Fruit fly (Drosophila melanogaster) whole organism, wandering third instar larva: ENCODE results near the gene CG32376.

Experiments
- Abd-B ChIP-seq: fragments of >200 bp; optimal IDR thresholded peaks from 2 replicates; lab custom pipeline; 2017; ENCODE audit warnings: missing biosample characterization, missing genetic modification characterization
- CG32264 ChIP-seq: fragments of 200-800 bp; sonication (Bioruptor generic); optimal IDR thresholded peaks from 2 replicates; lab custom pipeline; 2016; ENCODE audit warnings: missing biosample characterization, missing genetic modification characterization
- CG9705 ChIP-seq: fragments of 200-800 bp; sonication (Bioruptor generic); optimal IDR thresholded peaks from 2 replicates; lab custom pipeline; 2018; ENCODE audit warnings: missing biosample characterization, mild to moderate bottlenecking, missing genetic modification characterization
- CrebA ChIP-seq: fragments of 200-800 bp; sonication (Bioruptor generic); optimal IDR thresholded peaks from 2 replicates; lab custom pipeline; 2016; ENCODE audit warnings: missing biosample characterization, mild to moderate bottlenecking, missing genetic modification characterization, borderline replicate concordance
- Dfd ChIP-seq: fragments of >200 bp; optimal IDR thresholded peaks from 2 replicates; lab custom pipeline; 2017; ENCODE audit warnings: missing biosample characterization, missing genetic modification characterization
- HLH106 ChIP-seq: fragments of 200-800 bp; optimal IDR thresholded peaks from 3 replicates; lab custom pipeline; 2019; ENCODE audit warnings: missing biosample characterization, mild to moderate bottlenecking, missing genetic modification characterization, moderate library complexity
- Hnf4 ChIP-seq: fragments of 200-800 bp; sonication (Bioruptor generic); optimal IDR thresholded peaks from 2 replicates; lab custom pipeline; 2016; ENCODE audit warnings: missing biosample characterization, mild to moderate bottlenecking, missing genetic modification characterization
- Hr78 ChIP-seq: fragments of >200 bp; optimal IDR thresholded peaks from 2 replicates; lab custom pipeline; 2017; ENCODE audit warnings: missing biosample characterization, missing genetic modification characterization
- Hr83 ChIP-seq: fragments of 200-300 bp; sonication (Bioruptor generic); optimal IDR thresholded peaks from 2 replicates; lab custom pipeline; 2016; ENCODE audit warnings: missing biosample characterization, mild to moderate bottlenecking, missing genetic modification characterization, moderate library complexity; ENCODE audit not compliant: poor library complexity, severe bottlenecking
- Jra ChIP-seq: sonication (Bioruptor generic); optimal IDR thresholded peaks from 2 replicates; lab custom pipeline; 2016; ENCODE audit warnings: missing biosample characterization, missing genetic modification characterization
- Mio ChIP-seq: sonication (Bioruptor generic); optimal IDR thresholded peaks from 2 replicates; lab custom pipeline; 2016; ENCODE audit warnings: missing biosample characterization, missing genetic modification characterization
- OdsH ChIP-seq: fragments of 200-800 bp; sonication (Bioruptor generic); optimal IDR thresholded peaks from 2 replicates; lab custom pipeline; 2016; ENCODE audit warnings: missing biosample characterization, mild to moderate bottlenecking, missing genetic modification characterization
- Rel ChIP-seq, 2 experiments: fragments of 200-800 bp; sonication (Bioruptor generic) in 1 of 2; optimal IDR thresholded peaks; 2 replicates in 1 of 2; 3 replicates in 1 of 2; lab custom pipeline; 2016 to 2019; ENCODE audit warnings: mild to moderate bottlenecking in 2 of 2, missing biosample characterization in 2 of 2, missing genetic modification characterization in 2 of 2, moderate library complexity in 1 of 2
- Sp1 ChIP-seq: fragments of 200-800 bp; sonication (Bioruptor generic); optimal IDR thresholded peaks from 3 replicates; lab custom pipeline; 2019; ENCODE audit warnings: missing biosample characterization, mild to moderate bottlenecking, missing genetic modification characterization, moderate library complexity
- Vsx2 ChIP-seq: fragments of 200-300, 225-300 bp; sonication (Bioruptor generic); optimal IDR thresholded peaks from 2 replicates; lab custom pipeline; 2018; ENCODE audit warnings: missing biosample characterization, missing genetic modification characterization; ENCODE audit not compliant: partially characterized antibody
- br ChIP-seq: fragments of 200-800 bp; sonication (Bioruptor generic); optimal IDR thresholded peaks from 2 replicates; lab custom pipeline; 2016; ENCODE audit warnings: missing biosample characterization, missing genetic modification characterization
- brk ChIP-seq: fragments of 200-800 bp; sonication (Bioruptor generic); optimal IDR thresholded peaks from 2 replicates; lab custom pipeline; 2016; ENCODE audit warnings: missing biosample characterization, mild to moderate bottlenecking, missing genetic modification characterization
- dl ChIP-seq, 2 experiments: fragments of 175-275, 200-275 bp in 1 of 2; fragments of 200-275 bp in 1 of 2; sonication (Bioruptor generic); optimal IDR thresholded peaks; lab custom pipeline; 2018; ENCODE audit warnings: mild to moderate bottlenecking in 2 of 2, missing biosample characterization in 2 of 2, missing genetic modification characterization in 2 of 2, moderate library complexity in 2 of 2; ENCODE audit not compliant: partially characterized antibody in 2 of 2, insufficient read depth in 1 of 2
- dmrt93B ChIP-seq: fragments of 200-800 bp; sonication (Bioruptor generic); optimal IDR thresholded peaks from 2 replicates; lab custom pipeline; 2018; ENCODE audit warnings: missing biosample characterization, mild to moderate bottlenecking, missing genetic modification characterization
- dsf ChIP-seq: sonication (Bioruptor generic); optimal IDR thresholded peaks from 2 replicates; lab custom pipeline; 2016; ENCODE audit warnings: missing biosample characterization, missing genetic modification characterization, borderline replicate concordance
- ey ChIP-seq: fragments of 200-800 bp; sonication (Bioruptor generic); optimal IDR thresholded peaks from 2 replicates; lab custom pipeline; 2016; ENCODE audit warnings: missing biosample characterization, missing genetic modification characterization
- foxo ChIP-seq, 2 experiments: fragments of 200-800 bp; sonication (Bioruptor generic); optimal IDR thresholded peaks; 2 replicates in 1 of 2; 3 replicates in 1 of 2; lab custom pipeline; 2016 to 2017; ENCODE audit warnings: missing biosample characterization in 2 of 2, missing genetic modification characterization in 2 of 2
- fru ChIP-seq: fragments of 200-800 bp; sonication (Bioruptor generic); optimal IDR thresholded peaks from 3 replicates; lab custom pipeline; 2016; ENCODE audit warnings: missing biosample characterization, mild to moderate bottlenecking, missing genetic modification characterization
- h ChIP-seq: fragments of 200-800 bp; sonication (Bioruptor generic); optimal IDR thresholded peaks from 3 replicates; lab custom pipeline; 2016; ENCODE audit warnings: missing biosample characterization, mild to moderate bottlenecking, missing genetic modification characterization
- jim ChIP-seq: fragments of 175-275, 200-325 bp; sonication (Bioruptor generic); optimal IDR thresholded peaks from 2 replicates; lab custom pipeline; 2016; ENCODE audit warnings: missing biosample characterization, mild to moderate bottlenecking, missing genetic modification characterization
- lola ChIP-seq: fragments of >200 bp; optimal IDR thresholded peaks from 2 replicates; lab custom pipeline; 2017; ENCODE audit warnings: missing biosample characterization, missing genetic modification characterization
- psq ChIP-seq: fragments of 200-800 bp; sonication (Bioruptor generic); optimal IDR thresholded peaks from 3 replicates; lab custom pipeline; 2017; ENCODE audit warnings: missing biosample characterization, mild to moderate bottlenecking, missing genetic modification characterization, moderate library complexity
- rgr ChIP-seq: fragments of 200-800 bp; sonication (Bioruptor generic); optimal IDR thresholded peaks from 3 replicates; lab custom pipeline; 2016; ENCODE audit warnings: missing biosample characterization, mild to moderate bottlenecking, missing genetic modification characterization
- sage ChIP-seq: fragments of 200-800 bp; sonication (Bioruptor generic); optimal IDR thresholded peaks from 2 replicates; lab custom pipeline; 2016; ENCODE audit warnings: missing biosample characterization, mild to moderate bottlenecking, missing genetic modification characterization
- sv ChIP-seq: fragments of 200-800 bp; sonication (Bioruptor generic); optimal IDR thresholded peaks from 3 replicates; lab custom pipeline; 2016; ENCODE audit warnings: missing biosample characterization, missing genetic modification characterization
- tai ChIP-seq: sonication (Bioruptor generic); optimal IDR thresholded peaks from 2 replicates; lab custom pipeline; 2016; ENCODE audit warnings: missing biosample characterization, missing genetic modification characterization
- usp ChIP-seq: fragments of >200 bp; optimal IDR thresholded peaks from 2 replicates; lab custom pipeline; 2017; ENCODE audit warnings: missing biosample characterization, missing genetic modification characterization
- woc ChIP-seq: sonication (Bioruptor generic); optimal IDR thresholded peaks from 2 replicates; lab custom pipeline; 2016; ENCODE audit warnings: missing biosample characterization, mild to moderate bottlenecking, missing genetic modification characterization

The CG32376 gene

DNA sequence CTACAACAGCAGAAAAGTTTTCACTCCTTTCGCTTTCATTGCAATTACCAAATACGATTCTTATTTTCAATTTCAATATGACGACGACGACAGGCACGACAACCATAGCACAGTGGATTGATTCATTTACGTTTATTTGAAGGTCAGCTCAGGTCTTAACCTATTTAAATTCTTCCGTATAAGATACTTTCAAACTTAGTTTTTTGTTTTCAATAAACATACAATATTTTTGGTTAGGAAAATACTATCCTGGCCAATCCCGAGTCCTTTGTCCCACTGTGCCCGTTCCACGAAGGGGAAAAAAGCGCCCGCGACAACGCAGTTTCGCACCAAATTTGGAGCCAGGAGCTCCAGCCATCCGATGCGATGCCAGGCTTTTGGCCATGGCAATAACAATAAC is 8.0 kb upstream of the CG32376 start:
- TF ChIP-seq psq (GFP tag; lab: Kevin White, UChicago) (no peak), Abd-B (GFP tag; lab: Kevin White, UChicago) (no peak), br (GFP tag; lab: Kevin White, UChicago) (no peak), OdsH (GFP tag; lab: Kevin White, UChicago) (no peak), Hnf4 (GFP tag; lab: Kevin White, UChicago) (no peak), rgr (GFP tag; lab: Kevin White, UChicago) (no peak), Hr78 (no peak), dsf (GFP tag; lab: Kevin White, UChicago) (no peak), brk (no peak), h (GFP tag; lab: Kevin White, UChicago) (no peak), Jra (GFP tag; lab: Kevin White, UChicago) (no peak), woc (GFP tag; lab: Kevin White, UChicago) (no peak), Sp1 (GFP tag; lab: Kevin White, UChicago) (no peak)

DNA sequence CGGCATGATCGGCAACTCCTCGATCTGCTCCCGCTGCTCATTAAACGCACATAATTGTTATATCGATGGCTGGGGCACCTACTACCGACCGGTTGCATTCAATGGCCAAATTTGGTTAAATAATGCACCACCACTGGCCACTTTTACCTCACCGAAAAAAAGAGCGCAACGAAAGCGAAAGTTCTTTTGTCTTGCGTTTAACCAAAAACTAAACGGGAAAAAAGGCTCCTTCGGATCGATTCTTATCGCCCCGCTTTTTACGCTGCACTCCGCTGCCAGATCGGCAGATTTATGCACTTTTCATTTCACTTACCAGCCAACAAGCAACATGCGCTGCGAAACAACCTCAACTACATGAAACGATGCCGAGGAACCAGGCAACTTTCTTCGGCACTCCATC is 3.3 kb upstream of the CG32376 start:
- no peak for TF ChIP-seq dsf (GFP tag; lab: Kevin White, UChicago)
- no peak for TF ChIP-seq OdsH (GFP tag; lab: Kevin White, UChicago)
- TF ChIP-seq CG9705 (GFP tag; lab: Kevin White, UChicago) = no peak
- TF ChIP-seq Vsx2 (GFP tag; lab: Kevin White, UChicago) = no peak
- no peak for TF ChIP-seq Rel (GFP tag; optimal IDR thresholded peaks at IDR 0.05; lab: Kevin White, UChicago)
- TF ChIP-seq Rel (tag; optimal IDR thresholded peaks at IDR 0.05; lab: Kevin White, UChicago) = no peak
- no peak for TF ChIP-seq woc (GFP tag; lab: Kevin White, UChicago)
- no peak for TF ChIP-seq dmrt93B (GFP tag; lab: Kevin White, UChicago)
- no peak for TF ChIP-seq CG32264 (GFP tag; lab: Kevin White, UChicago)
- TF ChIP-seq jim = no peak
- no peak for TF ChIP-seq ey (GFP tag; lab: Kevin White, UChicago)
- no peak for TF ChIP-seq lola (GFP tag; lab: Kevin White, UChicago)

DNA sequence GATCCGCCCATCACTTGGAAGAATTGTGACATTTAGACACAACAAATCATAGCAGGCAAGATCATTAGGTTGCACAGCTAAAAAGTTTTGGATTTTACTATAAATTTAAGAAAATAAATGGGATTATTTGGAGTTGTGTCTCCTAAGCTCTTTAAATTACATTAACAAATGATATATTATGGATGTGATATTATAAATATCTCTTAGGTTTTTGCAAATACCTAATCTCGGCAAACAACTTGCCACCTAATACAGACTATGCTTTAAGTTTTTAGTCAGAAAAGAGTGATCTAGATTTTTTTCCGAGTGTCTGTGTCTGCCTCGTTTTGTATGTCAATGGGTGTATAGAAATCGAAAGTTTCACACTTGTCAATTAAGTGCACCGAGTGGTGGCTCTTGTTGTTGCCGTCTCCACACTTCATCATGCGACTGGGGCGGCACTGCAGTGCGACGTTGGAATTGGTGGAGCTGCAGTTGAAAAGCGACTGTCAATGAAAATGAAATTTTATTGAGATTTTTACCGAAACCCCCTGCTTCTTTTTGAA is 2.5 kb upstream of the CG32376 start:
- TF ChIP-seq Jra (GFP tag; lab: Kevin White, UChicago) = no peak
- no peak for TF ChIP-seq CG9705 (GFP tag; lab: Kevin White, UChicago)
- TF ChIP-seq psq (GFP tag; lab: Kevin White, UChicago) = no peak
- no peak for TF ChIP-seq sv (GFP tag; lab: Kevin White, UChicago)

DNA sequence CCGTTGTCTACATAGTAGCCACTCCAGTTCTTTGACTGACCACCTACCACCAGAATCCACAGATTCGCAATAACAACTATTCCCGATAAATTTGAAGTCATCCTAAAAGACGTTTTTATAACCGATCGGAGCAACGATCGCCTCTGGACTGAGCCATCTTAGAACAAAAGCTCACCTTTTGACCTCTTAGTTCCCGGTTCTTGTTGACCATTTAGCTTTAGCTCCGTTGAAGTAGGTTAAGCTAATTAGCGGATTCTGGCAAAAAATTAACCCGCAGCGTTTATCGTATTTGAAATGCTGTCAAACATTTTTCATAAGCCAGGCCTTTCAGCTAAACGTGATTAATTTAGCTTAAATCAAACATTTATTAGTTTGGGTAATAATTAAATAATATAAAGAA is 1.2 kb downstream of the CG32376 start, which contains the start of gene CG32374:
Gene CG32374, minus strand, starts transcription at position 101 of the 400 bp plus-strand sequence.
- TF ChIP-seq Dfd (GFP tag; lab: Kevin White, UChicago) (no peak), OdsH (GFP tag; lab: Kevin White, UChicago) (no peak), dsf (GFP tag; lab: Kevin White, UChicago) (no peak), br (GFP tag; lab: Kevin White, UChicago) (no peak), ey (GFP tag; lab: Kevin White, UChicago) (no peak), foxo (GFP tag; optimal IDR thresholded peaks at IDR 0.05; lab: Kevin White, UChicago) (no peak), CrebA (GFP tag; lab: Kevin White, UChicago) (no peak), Jra (GFP tag; lab: Kevin White, UChicago) (no peak), dl (GFP tag; optimal IDR thresholded peaks at IDR 0.05; lab: Kevin White, UChicago; ENCODE audit: insufficient read depth in 1 of 2, partially characterized antibody in 2 of 2) (no peak), fru (GFP tag; lab: Kevin White, UChicago) (no peak), tai (GFP tag; lab: Kevin White, UChicago) (no peak), CG32264 (GFP tag; lab: Kevin White, UChicago) (no peak), brk (no peak)

DNA sequence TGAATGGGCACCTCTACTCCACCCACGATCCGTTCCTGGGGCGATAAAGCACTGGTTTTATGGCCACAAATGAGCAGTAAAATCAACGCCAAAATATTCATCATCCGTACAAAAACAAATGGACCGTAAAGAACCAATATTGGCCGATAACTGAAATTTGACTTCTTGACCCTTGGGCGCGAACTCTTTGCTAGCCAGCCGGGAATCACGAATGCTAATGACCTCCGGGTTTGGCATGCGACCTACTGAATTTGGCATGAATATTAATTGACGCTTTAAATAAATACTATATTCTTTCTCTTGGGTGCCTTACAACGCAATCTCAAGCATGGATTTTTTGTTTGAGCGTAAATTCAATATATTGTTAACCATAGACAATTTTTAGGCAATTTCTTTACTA is 2.5 kb downstream of the CG32376 start, which contains the start of gene CG16998:
Gene CG16998, minus strand, starts transcription at position 101 of the 400 bp plus-strand sequence.
- TF ChIP-seq brk (no peak), HLH106 (tag; lab: Kevin White, UChicago) (no peak), Hnf4 (GFP tag; lab: Kevin White, UChicago) (no peak), usp (GFP tag; lab: Kevin White, UChicago) (no peak), br (GFP tag; lab: Kevin White, UChicago) (no peak), Vsx2 (GFP tag; lab: Kevin White, UChicago) (no peak), h (GFP tag; lab: Kevin White, UChicago) (no peak), sage (GFP tag; lab: Kevin White, UChicago) (no peak), psq (GFP tag; lab: Kevin White, UChicago) (no peak), Dfd (GFP tag; lab: Kevin White, UChicago) (no peak), Rel (GFP tag; optimal IDR thresholded peaks at IDR 0.05; lab: Kevin White, UChicago) (no peak), Rel (tag; optimal IDR thresholded peaks at IDR 0.05; lab: Kevin White, UChicago) (no peak), Mio (GFP tag; lab: Kevin White, UChicago) (no peak), Abd-B (GFP tag; lab: Kevin White, UChicago) (no peak), dsf (GFP tag; lab: Kevin White, UChicago) (no peak), ey (GFP tag; lab: Kevin White, UChicago) (no peak), Hr83 (GFP tag; lab: Kevin White, UChicago) (no peak)
